Worm (Caenorhabditis elegans) whole organism, L1 larva: ENCODE measurements around the gene rps-11.

Experiments
- C04F5.9 ChIP-seq: sonication (generic microtip); optimal IDR thresholded peaks from 2 replicates; lab custom pipeline; 2016; ENCODE audit warnings: missing genetic modification characterization, missing compliant biosample characterization
- C16A3.4 ChIP-seq: fragments of 150-350 bp; optimal IDR thresholded peaks from 2 replicates; lab custom pipeline; 2014; ENCODE audit warnings: missing biosample characterization, missing genetic modification characterization
- C34B4.2 ChIP-seq: sonication (generic microtip); optimal IDR thresholded peaks from 2 replicates; lab custom pipeline; 2017; ENCODE audit warnings: mild to moderate bottlenecking, missing genetic modification characterization, missing compliant biosample characterization
- F16B12.6 ChIP-seq: fragments of 150-350 bp; optimal IDR thresholded peaks from 2 replicates; lab custom pipeline; 2014; ENCODE audit warnings: missing biosample characterization, missing genetic modification characterization
- alr-1 ChIP-seq: fragments of 200-800 bp; sonication (Bioruptor generic); optimal IDR thresholded peaks from 2 replicates; lab custom pipeline; 2018; ENCODE audit warnings: borderline replicate concordance, mild to moderate bottlenecking, missing genetic modification characterization, missing compliant biosample characterization
- aly-2 ChIP-seq: fragments of 150-350 bp; optimal IDR thresholded peaks from 2 replicates; lab custom pipeline; 2014; ENCODE audit warnings: missing biosample characterization, missing genetic modification characterization
- ama-1 ChIP-seq: fragments of 150-350 bp; optimal IDR thresholded peaks from 2 replicates; lab custom pipeline; 2014
- blmp-1 ChIP-seq: fragments of 150-350 bp; optimal IDR thresholded peaks from 2 replicates; lab custom pipeline; 2014; ENCODE audit warnings: missing biosample characterization, missing genetic modification characterization
- ceh-63 ChIP-seq: fragments of 200-800 bp; sonication (Bioruptor generic); optimal IDR thresholded peaks from 2 replicates; lab custom pipeline; 2018; ENCODE audit warnings: mild to moderate bottlenecking, missing genetic modification characterization, missing compliant biosample characterization
- ceh-90 ChIP-seq: sonication (generic microtip); optimal IDR thresholded peaks from 2 replicates; lab custom pipeline; 2016; ENCODE audit warnings: missing genetic modification characterization, missing compliant biosample characterization
- dpl-1 ChIP-seq, 3 experiments: fragments of 150-350 bp in 2 of 3; sonication (generic microtip) in 1 of 3; optimal IDR thresholded peaks; 2 replicates each; lab custom pipeline; 2014 to 2017; ENCODE audit warnings: missing biosample characterization in 3 of 3, missing genetic modification characterization in 3 of 3, missing genetic modification reagents in 3 of 3
- dsc-1 ChIP-seq: sonication (generic microtip); optimal IDR thresholded peaks from 2 replicates; lab custom pipeline; 2016; ENCODE audit warnings: mild to moderate bottlenecking, missing genetic modification characterization, missing compliant biosample characterization
- efl-1 ChIP-seq, 4 experiments: fragments of 150-350 bp; optimal IDR thresholded peaks in 3 of 4; peaks in 1 of 4; 1 replicate in 1 of 4; 2 replicates in 3 of 4; lab custom pipeline; 2014; ENCODE audit warnings: missing biosample characterization in 2 of 4, missing genetic modification characterization in 2 of 4, missing genetic modification reagents in 2 of 4
- efl-3 ChIP-seq: fragments of 200-800 bp; sonication (Bioruptor generic); optimal IDR thresholded peaks from 2 replicates; lab custom pipeline; 2018; ENCODE audit warnings: mild to moderate bottlenecking, missing genetic modification characterization, missing compliant biosample characterization
- egl-13 ChIP-seq: sonication (generic microtip); optimal IDR thresholded peaks from 2 replicates; lab custom pipeline; 2016; ENCODE audit warnings: missing genotype, missing genetic modification reagents, missing genetic modification characterization, missing compliant biosample characterization
- elt-2 ChIP-seq: sonication (generic microtip); optimal IDR thresholded peaks from 2 replicates; lab custom pipeline; 2016; ENCODE audit warnings: missing genetic modification characterization, mild to moderate bottlenecking, inconsistent platforms, missing compliant biosample characterization, missing genetic modification reagents
- elt-3 ChIP-seq, 6 experiments: fragments of 150-350 bp in 1 of 6; sonication (generic microtip); optimal IDR thresholded peaks; 2 replicates each; lab custom pipeline; 2017 to 2018; ENCODE audit warnings: missing biosample characterization in 6 of 6, missing genetic modification characterization in 6 of 6, inconsistent platforms in 1 of 6
- ets-5 ChIP-seq: fragments of 200-800 bp; sonication (Bioruptor generic); IDR thresholded peaks from 2 replicates; pipeline ENCODE4 v1.3.6; 2022; ENCODE audit warnings: missing genetic modification characterization, missing compliant biosample characterization
- fkh-8 ChIP-seq: sonication (generic microtip); optimal IDR thresholded peaks from 2 replicates; lab custom pipeline; 2016; ENCODE audit warnings: mild to moderate bottlenecking, missing genetic modification characterization, missing compliant biosample characterization
- fos-1 ChIP-seq: fragments of 150-350 bp; optimal IDR thresholded peaks from 2 replicates; lab custom pipeline; 2014; ENCODE audit warnings: missing biosample characterization, missing genetic modification characterization
- grh-1 ChIP-seq: fragments of 200-800 bp; sonication (Bioruptor generic); IDR thresholded peaks from 2 replicates; pipeline ENCODE4 v1.3.6; 2022; ENCODE audit warnings: missing genetic modification reagents, missing genetic modification characterization, missing compliant biosample characterization
- hlh-17 ChIP-seq: fragments of 200-800 bp; sonication (Bioruptor generic); optimal IDR thresholded peaks from 2 replicates; lab custom pipeline; 2018; ENCODE audit warnings: missing genetic modification characterization, mild to moderate bottlenecking, missing compliant biosample characterization, moderate library complexity, borderline replicate concordance
- hlh-4 ChIP-seq: sonication (generic microtip); optimal IDR thresholded peaks from 2 replicates; lab custom pipeline; 2016; ENCODE audit warnings: mild to moderate bottlenecking, missing genetic modification characterization, missing compliant biosample characterization
- hpl-2 ChIP-seq: fragments of 150-350 bp; optimal IDR thresholded peaks from 2 replicates; lab custom pipeline; 2014; ENCODE audit warnings: missing biosample characterization, missing genetic modification reagents, missing genetic modification characterization
- jun-1 ChIP-seq: fragments of 150-350 bp; optimal IDR thresholded peaks from 2 replicates; lab custom pipeline; 2014; ENCODE audit warnings: missing biosample characterization, missing genetic modification reagents, missing genetic modification characterization
- lin-35 ChIP-seq, 2 experiments: fragments of 150-350 bp; optimal IDR thresholded peaks; 2 replicates each; lab custom pipeline; 2014; ENCODE audit warnings: missing biosample characterization in 2 of 2, missing genetic modification characterization in 2 of 2, missing genetic modification reagents in 2 of 2
- lir-3 ChIP-seq: sonication (generic microtip); optimal IDR thresholded peaks from 2 replicates; lab custom pipeline; 2016; ENCODE audit warnings: mild to moderate bottlenecking, missing genetic modification characterization, moderate library complexity, missing compliant biosample characterization; ENCODE audit not compliant: poor library complexity
- mab-9 ChIP-seq: fragments of 200-800 bp; sonication (Bioruptor generic); IDR thresholded peaks from 2 replicates; pipeline ENCODE4 v1.3.6; 2022; ENCODE audit warnings: missing genetic modification reagents, missing genetic modification characterization, missing compliant biosample characterization
- mdl-1 ChIP-seq, 2 experiments: fragments of 150-350 bp; optimal IDR thresholded peaks; 2 replicates each; lab custom pipeline; 2014 to 2017; ENCODE audit warnings: missing biosample characterization in 2 of 2, missing genetic modification characterization in 2 of 2, inconsistent platforms in 1 of 2
- mep-1 ChIP-seq: fragments of 150-350 bp; optimal IDR thresholded peaks from 2 replicates; lab custom pipeline; 2014; ENCODE audit warnings: missing biosample characterization, missing genetic modification characterization
- nhr-28 ChIP-seq: fragments of 150-350 bp; optimal IDR thresholded peaks from 2 replicates; lab custom pipeline; 2014; ENCODE audit warnings: missing biosample characterization, missing genetic modification characterization
- nhr-84 ChIP-seq: sonication (generic microtip); optimal IDR thresholded peaks from 2 replicates; lab custom pipeline; 2017; ENCODE audit warnings: missing biosample characterization, missing genetic modification characterization
- nhr-85 ChIP-seq: sonication (generic microtip); peaks from one replicate; lab custom pipeline; 2016; ENCODE audit warnings: missing genetic modification characterization, inconsistent platforms, missing compliant biosample characterization
- nhr-90 ChIP-seq: sonication (generic microtip); optimal IDR thresholded peaks from 2 replicates; lab custom pipeline; 2016; ENCODE audit warnings: mild to moderate bottlenecking, missing genetic modification characterization, missing compliant biosample characterization; ENCODE audit not compliant: poor library complexity
- pag-3 ChIP-seq: sonication (generic microtip); optimal IDR thresholded peaks from 2 replicates; lab custom pipeline; 2017; ENCODE audit warnings: missing genetic modification characterization, mild to moderate bottlenecking, missing compliant biosample characterization, antibody characterized with exemption, borderline replicate concordance; ENCODE audit not compliant: insufficient read depth
- pax-3 ChIP-seq: fragments of 200-800 bp; sonication (Bioruptor generic); optimal IDR thresholded peaks from 2 replicates; lab custom pipeline; 2018; ENCODE audit warnings: mild to moderate bottlenecking, missing genetic modification characterization, moderate library complexity, missing compliant biosample characterization
- rnt-1 ChIP-seq: sonication (generic microtip); optimal IDR thresholded peaks from 2 replicates; lab custom pipeline; 2016; ENCODE audit warnings: mild to moderate bottlenecking, missing genetic modification characterization, moderate library complexity, missing compliant biosample characterization
- snpc-4 ChIP-seq: fragments of 150-350 bp; optimal IDR thresholded peaks from 2 replicates; lab custom pipeline; 2014; ENCODE audit warnings: missing biosample characterization, missing genetic modification characterization
- sptf-1 ChIP-seq: fragments of 150-350 bp; optimal IDR thresholded peaks from 2 replicates; lab custom pipeline; 2014; ENCODE audit warnings: missing biosample characterization, missing genetic modification characterization
- tlp-1 ChIP-seq: fragments of 150-350 bp; optimal IDR thresholded peaks from 2 replicates; lab custom pipeline; 2014; ENCODE audit warnings: missing biosample characterization, missing genetic modification characterization
- unc-130 ChIP-seq: fragments of 150-350 bp; optimal IDR thresholded peaks from 2 replicates; lab custom pipeline; 2017; ENCODE audit warnings: missing biosample characterization, missing genetic modification characterization, inconsistent platforms
- unc-98 ChIP-seq: fragments of 200-800 bp; sonication (Bioruptor generic); IDR thresholded peaks from 2 replicates; pipeline ENCODE4 v1.3.6; 2022; ENCODE audit warnings: missing genetic modification characterization, missing compliant biosample characterization
- vab-15 ChIP-seq: sonication (generic microtip); optimal IDR thresholded peaks from 2 replicates; lab custom pipeline; 2017; ENCODE audit warnings: missing genotype, mild to moderate bottlenecking, missing genetic modification characterization, missing compliant biosample characterization
- xbp-1 ChIP-seq: sonication (generic microtip); optimal IDR thresholded peaks from 2 replicates; lab custom pipeline; 2016; ENCODE audit warnings: missing genetic modification characterization, missing compliant biosample characterization
- zag-1 ChIP-seq: fragments of 150-350 bp; optimal IDR thresholded peaks from 2 replicates; lab custom pipeline; 2014; ENCODE audit warnings: missing biosample characterization, missing genetic modification characterization
- zip-4 ChIP-seq: fragments of 200-800 bp; sonication (Bioruptor generic); optimal IDR thresholded peaks from 2 replicates; lab custom pipeline; 2018; ENCODE audit warnings: mild to moderate bottlenecking, missing genetic modification characterization, moderate library complexity, missing compliant biosample characterization
- ztf-11 ChIP-seq, 2 experiments: sonication (generic microtip); optimal IDR thresholded peaks; 2 replicates each; lab custom pipeline; 2016 to 2017; ENCODE audit warnings: missing genetic modification characterization in 2 of 2, missing biosample characterization in 1 of 2, missing compliant biosample characterization in 1 of 2

rps-11 gene

DNA sequence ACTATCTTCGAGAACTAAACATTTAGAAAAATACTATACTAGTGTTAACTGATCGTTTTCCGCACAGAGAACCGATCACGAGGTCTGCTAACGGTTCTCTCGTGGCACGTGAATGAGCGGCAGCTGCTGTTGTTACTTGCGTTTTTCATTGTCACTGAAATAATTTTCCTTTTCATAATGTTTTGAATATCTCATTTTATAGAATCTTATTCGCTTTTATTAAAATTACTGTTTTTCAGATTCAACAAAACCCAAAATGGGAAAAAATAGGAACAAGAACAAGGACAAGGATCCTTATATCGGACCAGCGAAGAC, 33.9 kb downstream of the rps-11 start, which contains the start of gene F58B3.6 (continued):
- no peak for TF ChIP-seq mab-9 (GFP tag; lab: Robert Waterston, UW)
- TF ChIP-seq ets-5 (GFP tag; lab: Robert Waterston, UW) = no peak
- TF ChIP-seq fos-1 (tag; lab: Kevin White, UChicago) = no peak
- TF ChIP-seq unc-130 (tag; lab: Kevin White, UChicago) = peak; percentile 54
- no peak for TF ChIP-seq nhr-84 (tag; lab: Kevin White, UChicago)
- TF ChIP-seq F16B12.6 (tag; lab: Kevin White, UChicago) = no peak
- peak; percentile 54 for TF ChIP-seq lir-3
- no peak for TF ChIP-seq ama-1 (lab: Kevin White, UChicago)
- no peak for TF ChIP-seq hlh-4 (tag; lab: Kevin White, UChicago)
- TF ChIP-seq egl-13 = no peak
- no peak for TF ChIP-seq hlh-17
- TF ChIP-seq zag-1 (tag; lab: Kevin White, UChicago) = no peak
- TF ChIP-seq C16A3.4 (tag; lab: Kevin White, UChicago) = peak; percentile 53
- no peak for TF ChIP-seq ztf-11 (tag; optimal IDR thresholded peaks at IDR 0.05; lab: Kevin White, UChicago)
- TF ChIP-seq C34B4.2 (tag; lab: Kevin White, UChicago) = no peak
- TF ChIP-seq mdl-1 (tag; optimal IDR thresholded peaks at IDR 0.05; lab: Kevin White, UChicago) = peak in 1 of 2 experiments; percentile 91
- TF ChIP-seq efl-1 (optimal IDR thresholded peaks at IDR 0.05; lab: Kevin White, UChicago) = peak in 1 of 2 experiments; percentile 33
- TF ChIP-seq efl-1 (GFP tag; optimal IDR thresholded peaks at IDR 0.05 in 1 of 2; lab: Kevin White, UChicago) = peak; percentile 7 to 39
- TF ChIP-seq dpl-1 (GFP tag; optimal IDR thresholded peaks at IDR 0.05; lab: Kevin White, UChicago) = peak in 2 of 3 experiments; percentile 15 to 45
- TF ChIP-seq nhr-28 (tag; lab: Kevin White, UChicago) = no peak
- TF ChIP-seq alr-1 (tag; lab: Kevin White, UChicago) = no peak
- TF ChIP-seq rnt-1 (tag; lab: Kevin White, UChicago) = peak; percentile 53
- no peak for TF ChIP-seq pag-3 (tag; lab: Kevin White, UChicago)
- TF ChIP-seq pax-3 = no peak
- peak; percentile 30 for TF ChIP-seq nhr-90 (tag; lab: Kevin White, UChicago)
- TF ChIP-seq mep-1 (tag; lab: Kevin White, UChicago) = peak; percentile 73
- no peak for TF ChIP-seq nhr-85
- TF ChIP-seq ceh-63 (GFP tag; lab: Kevin White, UChicago) = no peak
- TF ChIP-seq sptf-1 (tag; lab: Kevin White, UChicago) = no peak
- no peak for TF ChIP-seq efl-3
- TF ChIP-seq jun-1 = no peak
- no peak for TF ChIP-seq snpc-4 (tag; lab: Kevin White, UChicago)
- TF ChIP-seq fkh-8 (tag; lab: Kevin White, UChicago) = no peak
- TF ChIP-seq grh-1 = no peak
- TF ChIP-seq aly-2 (tag; lab: Kevin White, UChicago) = no peak
- TF ChIP-seq elt-2 = no peak
- no peak for TF ChIP-seq tlp-1 (tag; lab: Kevin White, UChicago)
- TF ChIP-seq elt-3 (tag; optimal IDR thresholded peaks at IDR 0.05; lab: Kevin White, UChicago) = peak in 2 of 6 experiments; percentile 16 to 67
- no peak for TF ChIP-seq dsc-1 (tag; lab: Kevin White, UChicago)
- no peak for TF ChIP-seq unc-98
- no peak for TF ChIP-seq zip-4 (GFP tag; lab: Kevin White, UChicago)
- peak; percentile 10 for TF ChIP-seq xbp-1
- TF ChIP-seq vab-15 (tag; lab: Kevin White, UChicago) = no peak
- TF ChIP-seq hpl-2 = no peak
- TF ChIP-seq lin-35 (GFP tag; optimal IDR thresholded peaks at IDR 0.05; lab: Kevin White, UChicago) = peak; percentile 22 to 71
- TF ChIP-seq ceh-90 (tag; lab: Kevin White, UChicago) = no peak
- no peak for TF ChIP-seq C04F5.9 (tag; lab: Kevin White, UChicago)
- TF ChIP-seq blmp-1 (tag; lab: Kevin White, UChicago) = peak; percentile 76
